Fruit fly (Drosophila melanogaster) whole organism, embryonic: ENCODE results near the gene PNKP.

Experiments
- Abd-B ChIP-seq: fragments of 200-800 bp; sonication (Bioruptor generic); optimal IDR thresholded peaks from 2 replicates; lab custom pipeline; 2018; ENCODE audit warnings: missing biosample characterization, mild to moderate bottlenecking, missing genetic modification characterization, moderate library complexity
- Atf3 ChIP-seq: fragments of 200-800 bp; sonication (Bioruptor generic); optimal IDR thresholded peaks from 3 replicates; lab custom pipeline; 2016; ENCODE audit warnings: missing biosample characterization, missing genetic modification characterization
- B-H2 ChIP-seq: fragments of 200-800 bp; sonication (Bioruptor generic); optimal IDR thresholded peaks from 2 replicates; lab custom pipeline; 2018; ENCODE audit warnings: missing biosample characterization, mild to moderate bottlenecking, missing genetic modification characterization
- CG1024 ChIP-seq: fragments of 200-800 bp; sonication (Bioruptor generic); IDR thresholded peaks from 2 replicates; pipeline ENCODE4 v1.3.6; 2022; ENCODE audit warnings: missing biosample characterization, missing genetic modification characterization
- CG14710 ChIP-seq: fragments of 200-800 bp; sonication (Bioruptor generic); optimal IDR thresholded peaks from 3 replicates; lab custom pipeline; 2019; ENCODE audit warnings: missing biosample characterization, mild to moderate bottlenecking, missing genetic modification characterization, moderate library complexity
- CG16815 ChIP-seq: fragments of 200-800 bp; sonication (Bioruptor generic); optimal IDR thresholded peaks from 3 replicates; lab custom pipeline; 2017; ENCODE audit warnings: missing biosample characterization, mild to moderate bottlenecking, missing genetic modification characterization
- CG17361 ChIP-seq: fragments of 200-800 bp; sonication (Bioruptor generic); IDR thresholded peaks from 3 replicates; pipeline ENCODE4 v1.3.6; 2022; ENCODE audit warnings: missing biosample characterization, missing genetic modification characterization
- CG30431 ChIP-seq: fragments of 200-800 bp; sonication (Bioruptor generic); optimal IDR thresholded peaks from 2 replicates; lab custom pipeline; 2017; ENCODE audit warnings: missing biosample characterization, missing genetic modification characterization
- CG3065 ChIP-seq: fragments of 200-800 bp; sonication (Bioruptor generic); optimal IDR thresholded peaks from 2 replicates; lab custom pipeline; 2016; ENCODE audit warnings: missing biosample characterization, missing genetic modification characterization
- CG4617 ChIP-seq: fragments of 200-800 bp; sonication (Bioruptor generic); optimal IDR thresholded peaks from 3 replicates; lab custom pipeline; 2016; ENCODE audit warnings: missing biosample characterization, missing genetic modification characterization, borderline replicate concordance
- CG4730 ChIP-seq: fragments of 200-800 bp; sonication (Bioruptor generic); IDR thresholded peaks from 2 replicates; pipeline ENCODE4 v1.3.6; 2022; ENCODE audit warnings: missing biosample characterization, missing genetic modification characterization
- CG6689 ChIP-seq: fragments of 200-800 bp; sonication (Bioruptor generic); IDR thresholded peaks from 2 replicates; pipeline ENCODE4 v1.3.6; 2022; ENCODE audit warnings: missing biosample characterization, missing genetic modification characterization
- CG6765 ChIP-seq: fragments of 200-800 bp; sonication (Bioruptor generic); optimal IDR thresholded peaks from 3 replicates; lab custom pipeline; 2017; ENCODE audit warnings: missing biosample characterization, mild to moderate bottlenecking, missing genetic modification characterization
- CG6813 ChIP-seq: fragments of 200-800 bp; sonication (Bioruptor generic); optimal IDR thresholded peaks from 2 replicates; lab custom pipeline; 2017; ENCODE audit warnings: missing biosample characterization, missing genetic modification characterization, mild to moderate bottlenecking, moderate library complexity, missing genetic modification reagents
- CG7357 ChIP-seq: fragments of 200-800 bp; sonication (Bioruptor generic); IDR thresholded peaks from 3 replicates; pipeline ENCODE4 v1.3.6; 2022; ENCODE audit warnings: missing biosample characterization, missing genetic modification characterization
- CG7556 ChIP-seq: fragments of 200-800 bp; sonication (Bioruptor generic); optimal IDR thresholded peaks from 2 replicates; lab custom pipeline; 2017; ENCODE audit warnings: missing biosample characterization, mild to moderate bottlenecking, missing genetic modification characterization
- CG8290 ChIP-seq, 3 experiments: fragments of 200-800 bp; sonication (Bioruptor generic); optimal IDR thresholded peaks; 2 replicates each; lab custom pipeline; 2016 to 2019; ENCODE audit warnings: missing biosample characterization in 3 of 3, missing genetic modification characterization in 3 of 3, mild to moderate bottlenecking in 2 of 3, moderate library complexity in 1 of 3
- CG8388 ChIP-seq: fragments of 200-800 bp; sonication (Bioruptor generic); optimal IDR thresholded peaks from 2 replicates; lab custom pipeline; 2019; ENCODE audit warnings: missing biosample characterization, mild to moderate bottlenecking, missing genetic modification characterization, moderate library complexity
- CG8478 ChIP-seq: fragments of >200 bp; optimal IDR thresholded peaks from 2 replicates; lab custom pipeline; 2018
- CG9932 ChIP-seq: fragments of 200-800 bp; sonication (Bioruptor generic); IDR thresholded peaks from 2 replicates; pipeline ENCODE4 v1.3.6; 2022; ENCODE audit warnings: missing biosample characterization, missing genetic modification characterization
- CkIIα-i1 ChIP-seq: fragments of 200-800 bp; sonication (Bioruptor generic); IDR thresholded peaks from 2 replicates; pipeline ENCODE4 v1.3.6; 2022; ENCODE audit warnings: missing biosample characterization, missing genetic modification characterization
- Dad ChIP-seq: fragments of 200-800 bp; sonication (Bioruptor generic); optimal IDR thresholded peaks from 3 replicates; lab custom pipeline; 2016; ENCODE audit warnings: missing biosample characterization, missing genetic modification characterization
- Dip3 ChIP-seq: fragments of 200-800 bp; sonication (Bioruptor generic); optimal IDR thresholded peaks from 3 replicates; lab custom pipeline; 2016; ENCODE audit warnings: missing biosample characterization, missing genetic modification characterization
- Dll ChIP-seq: fragments of 200-800 bp; sonication (Bioruptor generic); IDR thresholded peaks from 4 replicates; pipeline ENCODE4 v1.3.6; 2022; ENCODE audit warnings: missing biosample characterization, missing genetic modification characterization; ENCODE audit not compliant: partially characterized antibody
- Doc2 ChIP-seq: fragments of 200-800 bp; sonication (Bioruptor generic); IDR thresholded peaks from 2 replicates; pipeline ENCODE4 v1.3.6; 2022; ENCODE audit warnings: missing biosample characterization, missing genetic modification characterization
- Dref ChIP-seq: fragments of 200-800 bp; sonication (Bioruptor generic); IDR thresholded peaks from 2 replicates; pipeline ENCODE4 v1.3.6; 2022; ENCODE audit warnings: missing biosample characterization, missing genetic modification characterization
- Drgx ChIP-seq: fragments of 200-800 bp; sonication (Bioruptor generic); IDR thresholded peaks from 2 replicates; pipeline ENCODE4 v1.3.6; 2022; ENCODE audit warnings: missing biosample characterization, missing genetic modification characterization
- Fer2 ChIP-seq: fragments of 200-800 bp; sonication (Bioruptor generic); optimal IDR thresholded peaks from 2 replicates; lab custom pipeline; 2018; ENCODE audit warnings: missing biosample characterization, mild to moderate bottlenecking, missing genetic modification characterization, moderate library complexity
- Kr ChIP-seq: fragments of 200-800 bp; sonication (Bioruptor generic); optimal IDR thresholded peaks from 2 replicates; lab custom pipeline; 2017; ENCODE audit warnings: missing biosample characterization, mild to moderate bottlenecking, missing genetic modification characterization
- MBD-R2 ChIP-seq: fragments of 200-800 bp; sonication (Bioruptor generic); IDR thresholded peaks from 2 replicates; pipeline ENCODE4 v1.3.6; 2022; ENCODE audit warnings: missing biosample characterization, missing genetic modification characterization
- Myb ChIP-seq: fragments of 200-800 bp; sonication (Bioruptor generic); optimal IDR thresholded peaks from 2 replicates; lab custom pipeline; 2016; ENCODE audit warnings: missing biosample characterization, missing genetic modification characterization
- NK7.1 ChIP-seq: fragments of 200-800 bp; sonication (Bioruptor generic); optimal IDR thresholded peaks from 3 replicates; lab custom pipeline; 2016; ENCODE audit warnings: missing biosample characterization, missing genetic modification characterization
- Ssrp ChIP-seq: fragments of 200-800 bp; sonication (Bioruptor generic); optimal IDR thresholded peaks from 2 replicates; lab custom pipeline; 2018; ENCODE audit warnings: missing biosample characterization, mild to moderate bottlenecking, missing genetic modification characterization, moderate library complexity
- ac ChIP-seq: fragments of 200-800 bp; sonication (Bioruptor generic); optimal IDR thresholded peaks from 3 replicates; lab custom pipeline; 2017; ENCODE audit warnings: missing biosample characterization, mild to moderate bottlenecking, missing genetic modification characterization
- ato ChIP-seq: fragments of 200-800 bp; sonication (Bioruptor generic); IDR thresholded peaks from 2 replicates; pipeline ENCODE4 v1.3.6; 2022; ENCODE audit warnings: missing biosample characterization, missing genetic modification characterization; ENCODE audit not compliant: partially characterized antibody
- bigmax ChIP-seq: fragments of 200-800 bp; sonication (Bioruptor generic); optimal IDR thresholded peaks from 2 replicates; lab custom pipeline; 2018; ENCODE audit warnings: missing biosample characterization, mild to moderate bottlenecking, missing genetic modification characterization
- cg ChIP-seq: fragments of 200-800 bp; sonication (Bioruptor generic); optimal IDR thresholded peaks from 3 replicates; lab custom pipeline; 2019; ENCODE audit warnings: missing biosample characterization, mild to moderate bottlenecking, missing genetic modification characterization, moderate library complexity
- dan ChIP-seq: fragments of 200-800 bp; sonication (Bioruptor generic); IDR thresholded peaks from 2 replicates; pipeline ENCODE4 v1.3.6; 2022; ENCODE audit warnings: missing biosample characterization, missing genetic modification characterization
- dpn ChIP-seq, 2 experiments: fragments of 200-800 bp; sonication (Bioruptor generic); optimal IDR thresholded peaks; 3 replicates each; lab custom pipeline; 2016; ENCODE audit warnings: missing biosample characterization in 2 of 2, missing genetic modification characterization in 2 of 2
- fru ChIP-seq: fragments of >200 bp; optimal IDR thresholded peaks from 2 replicates; lab custom pipeline; 2017
- klu ChIP-seq: fragments of 200-800 bp; sonication (Bioruptor generic); IDR thresholded peaks from 2 replicates; pipeline ENCODE4 v1.3.6; 2022; ENCODE audit warnings: missing biosample characterization, missing genetic modification characterization
- lilli ChIP-seq: fragments of 200-800 bp; sonication (Bioruptor generic); optimal IDR thresholded peaks from 3 replicates; lab custom pipeline; 2016; ENCODE audit warnings: missing biosample characterization, missing genetic modification characterization
- maf-S ChIP-seq: fragments of 200-800 bp; sonication (Bioruptor generic); optimal IDR thresholded peaks from 2 replicates; lab custom pipeline; 2016; ENCODE audit warnings: missing biosample characterization, missing genetic modification characterization
- nmo ChIP-seq: fragments of 200-800 bp; sonication (Bioruptor generic); optimal IDR thresholded peaks from 2 replicates; lab custom pipeline; 2018; ENCODE audit warnings: missing biosample characterization, mild to moderate bottlenecking, missing genetic modification characterization, moderate library complexity
- org-1 ChIP-seq: fragments of 200-800 bp; sonication (Bioruptor generic); optimal IDR thresholded peaks from 2 replicates; lab custom pipeline; 2017; ENCODE audit warnings: missing biosample characterization, missing genetic modification characterization
- phol ChIP-seq: fragments of 200-800 bp; sonication (Bioruptor generic); optimal IDR thresholded peaks from 3 replicates; lab custom pipeline; 2018; ENCODE audit warnings: missing biosample characterization, mild to moderate bottlenecking, missing genetic modification characterization, moderate library complexity
- prd ChIP-seq, 3 experiments: fragments of >200 bp in 2 of 3; fragments of 200-800 bp in 1 of 3; sonication (Bioruptor generic) in 1 of 3; optimal IDR thresholded peaks in 2 of 3; IDR thresholded peaks in 1 of 3; 2 replicates in 2 of 3; 3 replicates in 1 of 3; pipeline versions ENCODE4 v1.3.6 to Lab custom; 2017 to 2022; ENCODE audit warnings: missing biosample characterization in 1 of 3, missing genetic modification characterization in 1 of 3
- repo ChIP-seq: fragments of 200-800 bp; sonication (Bioruptor generic); optimal IDR thresholded peaks from 2 replicates; lab custom pipeline; 2016; ENCODE audit warnings: missing biosample characterization, missing genetic modification characterization
- zen ChIP-seq: fragments of 200-800 bp; sonication (Bioruptor generic); optimal IDR thresholded peaks from 3 replicates; lab custom pipeline; 2018; ENCODE audit warnings: missing biosample characterization, mild to moderate bottlenecking, missing genetic modification characterization, moderate library complexity
- zen2 ChIP-seq: fragments of 200-800 bp; sonication (Bioruptor generic); IDR thresholded peaks from 3 replicates; pipeline ENCODE4 v1.3.6; 2022; ENCODE audit warnings: missing biosample characterization, missing genetic modification characterization; ENCODE audit not compliant: partially characterized antibody

Gene PNKP

dm6 chr3R:8356626-8357290, 13.4 kb upstream of the PNKP start, which contains the start of gene stck (continued):
- TF ChIP-seq CkIIα-i1 (no peak), Ssrp (tag; lab: Kevin White, UChicago) (no peak), CG7556 (GFP tag; lab: Kevin White, UChicago) (no peak), CG8388 (no peak), CG4730 (GFP tag; lab: Robert Waterston, UW) (no peak), CG7357 (GFP tag; lab: Robert Waterston, UW) (no peak), fru (lab: Kevin White, UChicago) (no peak), CG6689 (GFP tag; lab: Robert Waterston, UW) (no peak), B-H2 (GFP tag; lab: Kevin White, UChicago) (no peak), klu (GFP tag; lab: Robert Waterston, UW) (no peak), Abd-B (no peak), repo (GFP tag; lab: Kevin White, UChicago) (no peak), Kr (GFP tag; lab: Kevin White, UChicago) (no peak), CG8290 (GFP tag; optimal IDR thresholded peaks at IDR 0.05; lab: Kevin White, UChicago) (no peak), CG8290 (tag; optimal IDR thresholded peaks at IDR 0.05; lab: Kevin White, UChicago) (peak in 1 of 2 experiments; percentile 27), dpn (GFP tag; optimal IDR thresholded peaks at IDR 0.05; lab: Kevin White, UChicago) (peak in 1 of 2 experiments; percentile 13), CG14710 (tag; lab: Kevin White, UChicago) (peak; percentile 35), CG9932 (GFP tag; lab: Robert Waterston, UW) (no peak), CG3065 (GFP tag; lab: Kevin White, UChicago) (no peak), ato (GFP tag; lab: Robert Waterston, UW) (peak; percentile 69), Myb (GFP tag; lab: Kevin White, UChicago) (peak; percentile 25), dan (no peak), Fer2 (tag; lab: Kevin White, UChicago) (no peak), nmo (GFP tag; lab: Kevin White, UChicago) (peak; percentile 51), zen2 (GFP tag; lab: Robert Waterston, UW) (no peak), CG17361 (GFP tag; lab: Robert Waterston, UW) (no peak), Dref (peak; percentile 98), phol (peak; percentile 32), maf-S (GFP tag; lab: Kevin White, UChicago) (no peak), CG1024 (GFP tag; lab: Robert Waterston, UW) (no peak), CG6765 (GFP tag; lab: Kevin White, UChicago) (no peak), cg (GFP tag; lab: Kevin White, UChicago) (no peak), CG8478 (lab: Kevin White, UChicago) (no peak), Dip3 (no peak), CG16815 (GFP tag; lab: Kevin White, UChicago) (no peak), CG30431 (GFP tag; lab: Kevin White, UChicago) (no peak), lilli (GFP tag; lab: Kevin White, UChicago) (no peak), org-1 (GFP tag; lab: Kevin White, UChicago) (no peak), Doc2 (GFP tag; lab: Robert Waterston, UW) (no peak), CG6813 (GFP tag; lab: Kevin White, UChicago) (no peak), NK7.1 (GFP tag; lab: Kevin White, UChicago) (no peak), ac (GFP tag; lab: Kevin White, UChicago) (no peak), Dad (no peak), Atf3 (GFP tag; lab: Kevin White, UChicago) (no peak), Dll (peak; percentile 50; the same call in 2 of the 4 replicates), prd (optimal IDR thresholded peaks at IDR 0.05; lab: Kevin White, UChicago) (no peak), prd (GFP tag; IDR thresholded peaks at IDR 0.05; lab: Robert Waterston, UW) (no peak), CG4617 (GFP tag; lab: Kevin White, UChicago) (peak; percentile 91), Drgx (no peak), zen (tag; lab: Kevin White, UChicago) (peak; percentile 14), bigmax (GFP tag; lab: Kevin White, UChicago) (no peak), MBD-R2 (GFP tag; lab: Robert Waterston, UW) (0 out of 2 replicates have a peak, but pooled peaks have one; percentile 19)
